Fruit fly (Drosophila melanogaster) whole organism, wandering third instar larva: Measurements from ENCODE around the gene CG9747.

ENCODE experiments used
- Abd-B ChIP-seq: fragments of >200 bp; optimal IDR thresholded peaks from 2 replicates; lab custom pipeline; 2017; ENCODE audit warnings: missing biosample characterization, missing genetic modification characterization
- CG32264 ChIP-seq: fragments of 200-800 bp; sonication (Bioruptor generic); optimal IDR thresholded peaks from 2 replicates; lab custom pipeline; 2016; ENCODE audit warnings: missing biosample characterization, missing genetic modification characterization
- CrebA ChIP-seq: fragments of 200-800 bp; sonication (Bioruptor generic); optimal IDR thresholded peaks from 2 replicates; lab custom pipeline; 2016; ENCODE audit warnings: missing biosample characterization, mild to moderate bottlenecking, missing genetic modification characterization, borderline replicate concordance
- Dfd ChIP-seq: fragments of >200 bp; optimal IDR thresholded peaks from 2 replicates; lab custom pipeline; 2017; ENCODE audit warnings: missing biosample characterization, missing genetic modification characterization
- HLH106 ChIP-seq: fragments of 200-800 bp; optimal IDR thresholded peaks from 3 replicates; lab custom pipeline; 2019; ENCODE audit warnings: missing biosample characterization, mild to moderate bottlenecking, missing genetic modification characterization, moderate library complexity
- Hnf4 ChIP-seq: fragments of 200-800 bp; sonication (Bioruptor generic); optimal IDR thresholded peaks from 2 replicates; lab custom pipeline; 2016; ENCODE audit warnings: missing biosample characterization, mild to moderate bottlenecking, missing genetic modification characterization
- Hr78 ChIP-seq: fragments of >200 bp; optimal IDR thresholded peaks from 2 replicates; lab custom pipeline; 2017; ENCODE audit warnings: missing biosample characterization, missing genetic modification characterization
- Hr83 ChIP-seq: fragments of 200-300 bp; sonication (Bioruptor generic); optimal IDR thresholded peaks from 2 replicates; lab custom pipeline; 2016; ENCODE audit warnings: missing biosample characterization, mild to moderate bottlenecking, missing genetic modification characterization, moderate library complexity; ENCODE audit not compliant: poor library complexity, severe bottlenecking
- Jra ChIP-seq: sonication (Bioruptor generic); optimal IDR thresholded peaks from 2 replicates; lab custom pipeline; 2016; ENCODE audit warnings: missing biosample characterization, missing genetic modification characterization
- Mio ChIP-seq: sonication (Bioruptor generic); optimal IDR thresholded peaks from 2 replicates; lab custom pipeline; 2016; ENCODE audit warnings: missing biosample characterization, missing genetic modification characterization
- Myc ChIP-seq: fragments of >200 bp; optimal IDR thresholded peaks from 2 replicates; lab custom pipeline; 2017
- N ChIP-seq: fragments of >200 bp; optimal IDR thresholded peaks from 2 replicates; lab custom pipeline; 2018; ENCODE audit warnings: missing biosample characterization, missing external identifiers, missing genetic modification characterization
- OdsH ChIP-seq: fragments of 200-800 bp; sonication (Bioruptor generic); optimal IDR thresholded peaks from 2 replicates; lab custom pipeline; 2016; ENCODE audit warnings: missing biosample characterization, mild to moderate bottlenecking, missing genetic modification characterization
- Rel ChIP-seq, 2 experiments: fragments of 200-800 bp; sonication (Bioruptor generic) in 1 of 2; optimal IDR thresholded peaks; 2 replicates in 1 of 2; 3 replicates in 1 of 2; lab custom pipeline; 2016 to 2019; ENCODE audit warnings: mild to moderate bottlenecking in 2 of 2, missing biosample characterization in 2 of 2, missing genetic modification characterization in 2 of 2, moderate library complexity in 1 of 2
- Sp1 ChIP-seq: fragments of 200-800 bp; sonication (Bioruptor generic); optimal IDR thresholded peaks from 3 replicates; lab custom pipeline; 2019; ENCODE audit warnings: missing biosample characterization, mild to moderate bottlenecking, missing genetic modification characterization, moderate library complexity
- Vsx2 ChIP-seq: fragments of 200-300, 225-300 bp; sonication (Bioruptor generic); optimal IDR thresholded peaks from 2 replicates; lab custom pipeline; 2018; ENCODE audit warnings: missing biosample characterization, missing genetic modification characterization; ENCODE audit not compliant: partially characterized antibody
- br ChIP-seq: fragments of 200-800 bp; sonication (Bioruptor generic); optimal IDR thresholded peaks from 2 replicates; lab custom pipeline; 2016; ENCODE audit warnings: missing biosample characterization, missing genetic modification characterization
- brk ChIP-seq: fragments of 200-800 bp; sonication (Bioruptor generic); optimal IDR thresholded peaks from 2 replicates; lab custom pipeline; 2016; ENCODE audit warnings: missing biosample characterization, mild to moderate bottlenecking, missing genetic modification characterization
- dl ChIP-seq, 2 experiments: fragments of 175-275, 200-275 bp in 1 of 2; fragments of 200-275 bp in 1 of 2; sonication (Bioruptor generic); optimal IDR thresholded peaks; lab custom pipeline; 2018; ENCODE audit warnings: mild to moderate bottlenecking in 2 of 2, missing biosample characterization in 2 of 2, missing genetic modification characterization in 2 of 2, moderate library complexity in 2 of 2; ENCODE audit not compliant: partially characterized antibody in 2 of 2, insufficient read depth in 1 of 2
- dsf ChIP-seq: sonication (Bioruptor generic); optimal IDR thresholded peaks from 2 replicates; lab custom pipeline; 2016; ENCODE audit warnings: missing biosample characterization, missing genetic modification characterization, borderline replicate concordance
- ey ChIP-seq: fragments of 200-800 bp; sonication (Bioruptor generic); optimal IDR thresholded peaks from 2 replicates; lab custom pipeline; 2016; ENCODE audit warnings: missing biosample characterization, missing genetic modification characterization
- foxo ChIP-seq, 2 experiments: fragments of 200-800 bp; sonication (Bioruptor generic); optimal IDR thresholded peaks; 2 replicates in 1 of 2; 3 replicates in 1 of 2; lab custom pipeline; 2016 to 2017; ENCODE audit warnings: missing biosample characterization in 2 of 2, missing genetic modification characterization in 2 of 2
- fru ChIP-seq: fragments of 200-800 bp; sonication (Bioruptor generic); optimal IDR thresholded peaks from 3 replicates; lab custom pipeline; 2016; ENCODE audit warnings: missing biosample characterization, mild to moderate bottlenecking, missing genetic modification characterization
- h ChIP-seq: fragments of 200-800 bp; sonication (Bioruptor generic); optimal IDR thresholded peaks from 3 replicates; lab custom pipeline; 2016; ENCODE audit warnings: missing biosample characterization, mild to moderate bottlenecking, missing genetic modification characterization
- lola ChIP-seq: fragments of >200 bp; optimal IDR thresholded peaks from 2 replicates; lab custom pipeline; 2017; ENCODE audit warnings: missing biosample characterization, missing genetic modification characterization
- pan ChIP-seq: fragments of >200 bp; optimal IDR thresholded peaks from 2 replicates; lab custom pipeline; 2017
- psq ChIP-seq: fragments of 200-800 bp; sonication (Bioruptor generic); optimal IDR thresholded peaks from 3 replicates; lab custom pipeline; 2017; ENCODE audit warnings: missing biosample characterization, mild to moderate bottlenecking, missing genetic modification characterization, moderate library complexity
- rgr ChIP-seq: fragments of 200-800 bp; sonication (Bioruptor generic); optimal IDR thresholded peaks from 3 replicates; lab custom pipeline; 2016; ENCODE audit warnings: missing biosample characterization, mild to moderate bottlenecking, missing genetic modification characterization
- sage ChIP-seq: fragments of 200-800 bp; sonication (Bioruptor generic); optimal IDR thresholded peaks from 2 replicates; lab custom pipeline; 2016; ENCODE audit warnings: missing biosample characterization, mild to moderate bottlenecking, missing genetic modification characterization
- sv ChIP-seq: fragments of 200-800 bp; sonication (Bioruptor generic); optimal IDR thresholded peaks from 3 replicates; lab custom pipeline; 2016; ENCODE audit warnings: missing biosample characterization, missing genetic modification characterization
- tai ChIP-seq: sonication (Bioruptor generic); optimal IDR thresholded peaks from 2 replicates; lab custom pipeline; 2016; ENCODE audit warnings: missing biosample characterization, missing genetic modification characterization
- usp ChIP-seq: fragments of >200 bp; optimal IDR thresholded peaks from 2 replicates; lab custom pipeline; 2017; ENCODE audit warnings: missing biosample characterization, missing genetic modification characterization
- woc ChIP-seq: sonication (Bioruptor generic); optimal IDR thresholded peaks from 2 replicates; lab custom pipeline; 2016; ENCODE audit warnings: missing biosample characterization, mild to moderate bottlenecking, missing genetic modification characterization

Gene CG9747

DNA sequence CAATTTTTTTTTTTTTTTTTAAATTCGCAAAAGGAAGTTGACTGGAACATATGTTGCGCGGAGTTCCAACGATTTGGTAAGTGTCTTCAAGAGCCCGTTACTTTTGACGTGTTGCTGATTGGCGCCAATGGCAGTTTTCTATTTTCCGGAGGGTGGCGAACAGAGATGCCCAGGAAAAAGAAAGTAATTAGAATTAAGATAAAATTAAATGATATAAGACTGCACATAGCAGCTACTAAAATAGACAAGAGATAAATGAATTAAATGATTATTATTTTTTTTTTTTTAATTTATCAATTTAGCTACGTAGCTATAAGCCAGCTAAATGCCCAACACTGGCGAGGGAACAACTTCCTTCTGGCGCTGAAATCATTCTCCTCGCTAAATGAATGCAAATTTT lies 31.2 kb upstream of the CG9747 start:
- TF ChIP-seq Hr83 (GFP tag; lab: Kevin White, UChicago) (no peak), Abd-B (GFP tag; lab: Kevin White, UChicago) (no peak), CG32264 (GFP tag; lab: Kevin White, UChicago) (no peak), CrebA (GFP tag; lab: Kevin White, UChicago) (no peak), woc (no peak), tai (GFP tag; lab: Kevin White, UChicago) (no peak), usp (GFP tag; lab: Kevin White, UChicago) (no peak), sage (GFP tag; lab: Kevin White, UChicago) (no peak), Myc (no peak), h (GFP tag; lab: Kevin White, UChicago) (no peak), sv (GFP tag; lab: Kevin White, UChicago) (no peak), psq (no peak), ey (GFP tag; lab: Kevin White, UChicago) (no peak), dsf (GFP tag; lab: Kevin White, UChicago) (no peak), OdsH (GFP tag; lab: Kevin White, UChicago) (no peak), lola (no peak), Dfd (no peak), dl (GFP tag; optimal IDR thresholded peaks at IDR 0.05; lab: Kevin White, UChicago; ENCODE audit: insufficient read depth in 1 of 2, partially characterized antibody in 2 of 2) (no peak), Jra (GFP tag; lab: Kevin White, UChicago) (no peak)

DNA sequence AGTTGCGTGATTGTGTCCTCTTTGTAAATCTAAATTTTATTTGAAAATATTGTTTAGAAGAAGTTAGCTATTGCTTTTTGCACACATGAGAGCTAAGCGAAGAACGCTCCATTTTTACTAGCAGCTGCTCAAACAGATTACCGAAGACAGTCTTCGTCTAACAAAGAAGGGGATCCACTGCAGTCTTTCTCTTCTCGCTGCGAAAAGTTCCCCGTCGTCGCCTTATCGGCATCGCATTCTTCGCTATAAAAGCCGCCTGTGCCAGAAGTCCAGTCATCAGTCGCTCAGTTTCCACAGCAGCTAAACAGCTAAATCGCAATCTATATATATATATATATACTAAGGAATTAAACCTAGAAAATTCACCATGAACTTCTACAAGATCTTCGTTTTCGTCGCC lies 25.2 kb upstream of the CG9747 start, which contains the start of gene CecC:
CecC (plus strand) TSS at position 275 of the 400 bp plus-strand sequence.
- no peak for TF ChIP-seq Rel (GFP tag; optimal IDR thresholded peaks at IDR 0.05; lab: Kevin White, UChicago)
- TF ChIP-seq Rel (tag; optimal IDR thresholded peaks at IDR 0.05; lab: Kevin White, UChicago): peak; percentile 91
- TF ChIP-seq rgr (GFP tag; lab: Kevin White, UChicago): no peak
- no peak for TF ChIP-seq Hr78 (GFP tag; lab: Kevin White, UChicago)

DNA sequence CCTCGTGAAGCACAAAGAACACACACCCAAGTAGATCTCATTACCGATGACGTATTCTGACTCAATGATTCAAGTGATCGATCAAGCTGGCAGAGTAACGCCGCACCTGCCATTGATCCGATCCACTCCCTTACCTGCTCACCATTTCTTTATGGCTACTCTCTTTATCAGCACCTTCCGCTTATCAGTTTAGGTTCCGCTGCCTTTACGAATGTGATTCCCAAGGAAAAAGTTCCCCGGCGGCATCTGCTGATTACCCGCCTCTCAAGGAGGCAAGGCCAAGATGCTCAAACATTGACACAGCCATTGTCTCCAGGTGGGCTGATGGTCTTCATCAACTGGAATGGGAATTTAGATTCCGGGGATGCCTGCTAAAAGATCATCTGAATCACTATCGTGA lies 24.0 kb upstream of the CG9747 start:
- no peak for TF ChIP-seq dl (GFP tag; optimal IDR thresholded peaks at IDR 0.05; lab: Kevin White, UChicago; ENCODE audit: insufficient read depth in 1 of 2, partially characterized antibody in 2 of 2)
- no peak for TF ChIP-seq brk (GFP tag; lab: Kevin White, UChicago)
- TF ChIP-seq Hnf4 (GFP tag; lab: Kevin White, UChicago): no peak
- TF ChIP-seq ey (GFP tag; lab: Kevin White, UChicago): no peak
- no peak for TF ChIP-seq tai (GFP tag; lab: Kevin White, UChicago)
- TF ChIP-seq CG32264 (GFP tag; lab: Kevin White, UChicago): no peak
- TF ChIP-seq Rel (GFP tag; optimal IDR thresholded peaks at IDR 0.05; lab: Kevin White, UChicago): no peak
- peak; percentile 97 for TF ChIP-seq Rel (tag; optimal IDR thresholded peaks at IDR 0.05; lab: Kevin White, UChicago)

DNA sequence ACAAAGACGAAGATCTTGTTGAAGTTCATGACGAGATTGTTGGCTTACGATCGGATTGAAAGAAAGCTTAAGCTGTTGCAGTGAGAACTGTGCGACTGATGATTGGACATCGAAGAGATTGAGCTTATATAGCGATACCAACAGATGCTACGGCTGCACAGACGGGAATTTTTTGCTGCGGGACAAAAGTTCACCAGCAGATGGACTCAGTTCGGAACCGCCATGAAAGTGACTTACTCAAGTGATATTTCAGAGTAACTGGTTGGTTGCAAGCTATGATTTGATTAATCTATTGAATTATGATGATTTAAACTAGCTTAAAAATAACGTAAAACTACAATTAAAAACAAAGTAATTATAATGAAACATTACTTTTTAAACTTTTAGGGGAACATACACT lies 22.6 kb upstream of the CG9747 start, which contains the start of gene CecB:
CecB (minus strand) TSS at position 101 of the 400 bp plus-strand sequence.
- TF ChIP-seq pan (lab: Kevin White, UChicago) (no peak), Abd-B (GFP tag; lab: Kevin White, UChicago) (no peak), CrebA (GFP tag; lab: Kevin White, UChicago) (no peak), Rel (GFP tag; optimal IDR thresholded peaks at IDR 0.05; lab: Kevin White, UChicago) (no peak), Rel (tag; optimal IDR thresholded peaks at IDR 0.05; lab: Kevin White, UChicago) (peak; percentile 1), usp (GFP tag; lab: Kevin White, UChicago) (no peak)

DNA sequence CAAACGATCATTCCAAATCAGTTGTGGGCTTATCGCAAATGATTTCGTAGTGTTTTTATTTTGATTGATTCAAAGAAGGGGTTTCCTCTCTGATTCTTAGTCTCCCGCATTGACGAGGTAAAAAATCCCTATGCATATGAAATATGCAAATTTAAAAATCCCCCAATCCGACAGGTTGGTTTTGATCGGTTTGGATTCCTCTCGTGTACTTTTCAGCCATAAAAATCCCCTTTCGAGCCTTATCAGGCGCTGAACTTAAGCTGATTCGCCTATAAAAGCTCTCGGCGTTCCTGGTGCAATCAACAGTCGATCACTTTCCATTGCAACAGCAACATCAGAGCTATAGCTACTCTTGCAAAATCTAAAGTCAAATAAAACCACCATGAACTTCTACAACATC lies 20.8 kb upstream of the CG9747 start, which contains the start of gene CecA2:
CecA2 (plus strand) TSS at position 301 of the 400 bp plus-strand sequence.
- TF ChIP-seq Hr78 (GFP tag; lab: Kevin White, UChicago) (no peak), Rel (GFP tag; optimal IDR thresholded peaks at IDR 0.05; lab: Kevin White, UChicago) (no peak), Rel (tag; optimal IDR thresholded peaks at IDR 0.05; lab: Kevin White, UChicago) (peak; percentile 72)

DNA sequence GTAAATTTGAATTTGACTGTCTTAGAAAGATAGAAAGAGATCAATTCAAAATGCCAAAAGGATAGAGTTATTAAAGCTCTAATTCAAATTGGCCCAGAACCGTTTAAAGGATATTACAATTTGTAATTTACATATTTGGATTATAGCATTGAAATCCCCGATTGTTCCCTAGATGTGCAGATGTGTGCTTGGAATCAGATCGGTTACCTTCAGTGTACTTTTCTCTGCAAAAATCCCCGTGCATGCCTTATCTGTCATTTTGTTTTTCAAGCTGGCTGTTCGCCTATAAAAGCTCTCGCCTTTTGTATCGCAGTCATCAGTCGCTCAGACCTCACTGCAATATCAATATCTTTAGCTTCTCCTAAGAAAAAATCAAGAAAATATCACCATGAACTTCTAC lies 19.5 kb upstream of the CG9747 start, which contains the start of gene CecA1:
CecA1 (plus strand) TSS at position 315 of the 400 bp plus-strand sequence.
- no peak for TF ChIP-seq Rel (GFP tag; optimal IDR thresholded peaks at IDR 0.05; lab: Kevin White, UChicago)
- peak; percentile 91 for TF ChIP-seq Rel (tag; optimal IDR thresholded peaks at IDR 0.05; lab: Kevin White, UChicago)
- no peak for TF ChIP-seq woc

DNA sequence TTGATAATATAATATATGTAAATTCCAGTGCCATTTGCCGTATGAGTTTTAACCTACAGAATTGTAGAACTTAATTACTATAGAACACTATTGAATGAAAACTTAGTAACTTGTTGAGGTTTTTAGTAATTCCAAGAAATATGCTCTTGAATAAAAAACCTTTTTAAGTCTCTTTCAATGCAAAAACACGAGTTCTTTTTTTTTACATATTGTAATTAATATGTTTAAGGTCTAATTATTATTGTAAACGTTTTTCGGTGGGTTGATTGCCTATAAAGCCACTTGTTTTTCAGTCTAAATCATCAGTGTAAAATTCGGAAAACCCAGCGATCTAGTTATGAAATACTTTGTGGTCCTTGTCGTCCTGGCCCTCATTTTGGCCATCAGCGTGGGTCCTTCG lies 18.6 kb upstream of the CG9747 start, which contains the start of gene Anp:
Anp (plus strand) TSS at position 301 of the 400 bp plus-strand sequence.
- no peak for TF ChIP-seq h (GFP tag; lab: Kevin White, UChicago)
- no peak for TF ChIP-seq Rel (GFP tag; optimal IDR thresholded peaks at IDR 0.05; lab: Kevin White, UChicago)
- no peak for TF ChIP-seq Rel (tag; optimal IDR thresholded peaks at IDR 0.05; lab: Kevin White, UChicago)
- TF ChIP-seq Mio: no peak
- TF ChIP-seq OdsH (GFP tag; lab: Kevin White, UChicago): no peak
- no peak for TF ChIP-seq sv (GFP tag; lab: Kevin White, UChicago)
- no peak for TF ChIP-seq woc
- TF ChIP-seq br: no peak
- no peak for TF ChIP-seq Hr78 (GFP tag; lab: Kevin White, UChicago)
- TF ChIP-seq HLH106: no peak
- no peak for TF ChIP-seq dsf (GFP tag; lab: Kevin White, UChicago)
- TF ChIP-seq brk (GFP tag; lab: Kevin White, UChicago): no peak
- TF ChIP-seq fru: no peak
- no peak for TF ChIP-seq Vsx2 (GFP tag; lab: Kevin White, UChicago)
- TF ChIP-seq rgr (GFP tag; lab: Kevin White, UChicago): no peak
- no peak for TF ChIP-seq lola
- TF ChIP-seq N (GFP tag; lab: Kevin White, UChicago): no peak
- TF ChIP-seq foxo (GFP tag; optimal IDR thresholded peaks at IDR 0.05; lab: Kevin White, UChicago): no peak
- no peak for TF ChIP-seq Hr83 (GFP tag; lab: Kevin White, UChicago)
- TF ChIP-seq pan (lab: Kevin White, UChicago): no peak
- TF ChIP-seq Sp1 (GFP tag; lab: Kevin White, UChicago): no peak
